Worm (Caenorhabditis elegans) whole organism, late embryonic: ENCODE results near the gene pnk-4.

Source experiments
- C08G9.2 ChIP-seq: sonication (generic microtip); optimal IDR thresholded peaks from 2 replicates; lab custom pipeline; 2016; ENCODE audit warnings: mild to moderate bottlenecking, missing genetic modification characterization, moderate library complexity, missing compliant biosample characterization
- ceh-34 ChIP-seq: sonication (generic microtip); optimal IDR thresholded peaks from 2 replicates; lab custom pipeline; 2016; ENCODE audit warnings: mild to moderate bottlenecking, missing genetic modification characterization, missing compliant biosample characterization
- che-1 ChIP-seq: sonication (generic microtip); optimal IDR thresholded peaks from 2 replicates; lab custom pipeline; 2016; ENCODE audit warnings: mild to moderate bottlenecking, missing genetic modification characterization, missing compliant biosample characterization
- dve-1 ChIP-seq: sonication (generic microtip); optimal IDR thresholded peaks from 2 replicates; lab custom pipeline; 2017; ENCODE audit warnings: antibody characterized with exemption, mild to moderate bottlenecking, missing genetic modification characterization, missing compliant biosample characterization
- fkh-10 ChIP-seq: fragments of 150-350 bp; optimal IDR thresholded peaks from 2 replicates; lab custom pipeline; 2014; ENCODE audit warnings: missing biosample characterization, missing genetic modification reagents, missing genetic modification characterization
- fkh-6 ChIP-seq: sonication (generic microtip); optimal IDR thresholded peaks from 2 replicates; lab custom pipeline; 2016; ENCODE audit warnings: missing genetic modification characterization, missing compliant biosample characterization
- nfya-1 ChIP-seq: sonication (generic microtip); optimal IDR thresholded peaks from 2 replicates; lab custom pipeline; 2017; ENCODE audit warnings: missing genetic modification characterization, mild to moderate bottlenecking, missing compliant biosample characterization, antibody characterized with exemption, moderate library complexity
- pax-1 ChIP-seq: fragments of 150-350 bp; optimal IDR thresholded peaks from 2 replicates; lab custom pipeline; 2014; ENCODE audit warnings: missing biosample characterization, missing genetic modification characterization
- pqm-1 ChIP-seq: sonication (generic microtip); optimal IDR thresholded peaks from 2 replicates; lab custom pipeline; 2016; ENCODE audit warnings: missing genetic modification characterization, missing compliant biosample characterization
- sdc-2 ChIP-seq: sonication (generic microtip); optimal IDR thresholded peaks from 2 replicates; lab custom pipeline; 2016; ENCODE audit warnings: missing genotype, missing genetic modification characterization, missing compliant biosample characterization
- zip-5 ChIP-seq: sonication (generic microtip); optimal IDR thresholded peaks from 2 replicates; lab custom pipeline; 2016; ENCODE audit warnings: missing genetic modification characterization, missing compliant biosample characterization

DNA sequence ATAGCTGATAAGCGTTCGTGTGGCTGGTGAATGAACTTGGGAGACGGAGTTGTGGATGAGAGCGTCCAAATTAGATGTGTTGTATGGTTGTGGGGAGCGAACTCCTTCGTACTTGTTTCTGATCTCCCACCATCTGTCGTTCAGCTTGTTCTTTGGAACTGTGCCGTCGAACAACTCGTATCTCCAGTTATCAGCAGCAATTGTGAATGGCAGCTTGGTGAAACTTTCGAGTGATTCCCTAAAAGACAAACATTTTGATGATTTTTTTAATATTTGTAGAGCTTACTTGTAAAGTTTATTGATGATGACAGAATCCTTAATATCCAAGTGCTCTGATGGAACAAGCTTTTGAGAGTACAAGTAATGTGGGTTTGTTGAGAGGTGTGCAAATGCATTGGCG lies 6.4 kb downstream of the pnk-4 start:
- TF ChIP-seq fkh-10 (GFP tag; lab: Kevin White, UChicago), result no peak
- TF ChIP-seq pqm-1 (tag; lab: Kevin White, UChicago), result no peak
- no peak for TF ChIP-seq sdc-2 (tag; lab: Kevin White, UChicago)
- TF ChIP-seq fkh-6 (tag; lab: Kevin White, UChicago), result no peak
- TF ChIP-seq pax-1 (tag; lab: Kevin White, UChicago), result no peak
- no peak for TF ChIP-seq C08G9.2 (tag; lab: Kevin White, UChicago)
- no peak for TF ChIP-seq zip-5
- TF ChIP-seq nfya-1, result no peak
- TF ChIP-seq ceh-34 (tag; lab: Kevin White, UChicago), result no peak
- TF ChIP-seq che-1 (tag; lab: Kevin White, UChicago), result no peak
- no peak for TF ChIP-seq dve-1 (tag; lab: Kevin White, UChicago)
